Worm (Caenorhabditis elegans) whole organism, L3 larva: ENCODE results near the gene cah-5.

Experiments
- R02D3.7 ChIP-seq: fragments of 150-350 bp; optimal IDR thresholded peaks from 2 replicates; lab custom pipeline; 2014; ENCODE audit warnings: missing biosample characterization, missing genetic modification characterization
- elt-1 ChIP-seq: fragments of 150-350 bp; optimal IDR thresholded peaks from 2 replicates; lab custom pipeline; 2014; ENCODE audit warnings: missing biosample characterization, missing genetic modification characterization
- pha-4 ChIP-seq: fragments of 150-350 bp; optimal IDR thresholded peaks from 2 replicates; lab custom pipeline; 2014; ENCODE audit warnings: missing biosample characterization, missing genetic modification reagents, missing genetic modification characterization
- skn-1 ChIP-seq: fragments of 150-350 bp; optimal IDR thresholded peaks from 2 replicates; lab custom pipeline; 2014; ENCODE audit warnings: missing biosample characterization, missing genetic modification characterization
- unc-62 ChIP-seq: fragments of 150-350 bp; sonication (generic microtip); optimal IDR thresholded peaks from 4 replicates; lab custom pipeline; 2014; ENCODE audit warnings: missing biosample characterization, missing genetic modification reagents, missing genetic modification characterization
- zag-1 ChIP-seq: fragments of 150-350 bp; optimal IDR thresholded peaks from 2 replicates; lab custom pipeline; 2014; ENCODE audit warnings: missing biosample characterization, missing genetic modification characterization

DNA sequence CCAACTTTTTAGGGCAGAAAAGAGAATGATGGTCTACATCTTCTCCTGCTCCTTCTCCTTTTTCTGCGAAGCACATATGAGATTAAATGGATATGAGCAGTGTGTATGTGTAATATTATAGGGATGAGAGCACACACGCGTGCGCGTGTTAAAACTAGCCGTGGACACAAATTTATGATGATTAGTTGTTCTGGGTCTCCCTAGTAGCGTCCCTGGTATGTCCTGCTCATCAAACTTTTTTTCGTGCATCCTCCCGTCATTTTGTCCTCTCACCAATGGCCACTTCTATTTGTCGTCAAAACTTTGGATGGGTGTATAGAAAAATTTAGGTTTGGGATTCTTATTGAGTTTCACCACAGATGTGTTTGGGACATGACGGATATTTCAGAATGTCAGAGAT is 17.9 kb upstream of the cah-5 start:
- TF ChIP-seq R02D3.7 (no peak), pha-4 (tag; lab: Kevin White, UChicago) (no peak), unc-62 (GFP tag; lab: Kevin White, UChicago) (no peak), zag-1 (tag; lab: Kevin White, UChicago) (no peak), skn-1 (tag; lab: Kevin White, UChicago) (no peak), elt-1 (tag; lab: Kevin White, UChicago) (no peak)
